Worm (Caenorhabditis elegans): ENCODE results near the gene Y49F6C.7.

ce11 chrII:3367100-3367499, 897 bp downstream of the Y49F6C.7 start, which contains the start of gene Y49F6C.6:
- TF ChIP-seq elt-2 (tag; optimal IDR thresholded peaks at IDR 0.05) (no peak), ces-1 (GFP tag; optimal IDR thresholded peaks at IDR 0.05) (no peak)
